Worm (Caenorhabditis elegans) whole organism, L3 larva: ENCODE results near the gene acy-2.

Experiments
- aly-2 ChIP-seq: fragments of 150-350 bp; optimal IDR thresholded peaks from 2 replicates; lab custom pipeline; 2014; ENCODE audit warnings: missing biosample characterization, missing genetic modification characterization
- fos-1 ChIP-seq: fragments of 150-350 bp; optimal IDR thresholded peaks from 2 replicates; lab custom pipeline; 2014; ENCODE audit warnings: missing biosample characterization, missing genetic modification characterization
- mdl-1 ChIP-seq: fragments of 150-350 bp; optimal IDR thresholded peaks from 2 replicates; lab custom pipeline; 2014; ENCODE audit warnings: missing biosample characterization, missing genetic modification characterization
- nhr-237 ChIP-seq: fragments of 150-350 bp; optimal IDR thresholded peaks from 2 replicates; lab custom pipeline; 2014; ENCODE audit warnings: missing biosample characterization, missing genetic modification characterization
- nhr-77 ChIP-seq: fragments of 150-350 bp; optimal IDR thresholded peaks from 2 replicates; lab custom pipeline; 2014; ENCODE audit warnings: missing biosample characterization, missing genetic modification characterization
- pha-4 ChIP-seq: fragments of 150-350 bp; optimal IDR thresholded peaks from 2 replicates; lab custom pipeline; 2014; ENCODE audit warnings: missing biosample characterization, missing genetic modification reagents, missing genetic modification characterization
- skn-1 ChIP-seq: fragments of 150-350 bp; optimal IDR thresholded peaks from 2 replicates; lab custom pipeline; 2014; ENCODE audit warnings: missing biosample characterization, missing genetic modification characterization
- tbx-2 ChIP-seq: sonication (generic microtip); optimal IDR thresholded peaks from 2 replicates; lab custom pipeline; 2016; ENCODE audit warnings: mild to moderate bottlenecking, missing genetic modification characterization, missing compliant biosample characterization
- unc-39 ChIP-seq: sonication (generic microtip); optimal IDR thresholded peaks from 4 replicates; lab custom pipeline; 2017; ENCODE audit warnings: missing biosample characterization, missing genetic modification characterization
- zag-1 ChIP-seq: fragments of 150-350 bp; optimal IDR thresholded peaks from 2 replicates; lab custom pipeline; 2014; ENCODE audit warnings: missing biosample characterization, missing genetic modification characterization
- ztf-11 ChIP-seq: fragments of 150-350 bp; optimal IDR thresholded peaks from 2 replicates; lab custom pipeline; 2014; ENCODE audit warnings: missing biosample characterization, missing genetic modification characterization

DNA sequence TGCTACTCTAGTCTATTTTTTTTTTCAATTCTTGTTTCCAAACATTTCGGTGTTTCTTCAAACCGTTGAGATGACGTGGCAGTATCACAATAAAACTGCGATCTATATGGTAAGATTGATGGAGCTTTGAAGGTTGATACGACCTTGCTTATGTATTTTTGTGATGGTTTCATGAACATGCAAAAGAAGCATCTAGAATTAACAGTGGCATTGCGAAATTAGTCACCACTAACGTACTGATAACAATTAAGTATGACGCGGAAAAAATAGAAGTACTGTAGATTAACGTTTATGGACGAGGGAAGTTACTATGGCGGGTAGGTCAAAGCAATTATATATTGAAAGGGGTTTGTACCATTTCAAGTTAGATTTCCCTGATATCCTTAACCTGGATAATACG, 36.6 kb downstream of the acy-2 start:
- TF ChIP-seq tbx-2 (tag; lab: Kevin White, UChicago) (no peak), unc-39 (tag; lab: Kevin White, UChicago) (no peak), fos-1 (tag; lab: Kevin White, UChicago) (no peak), aly-2 (tag; lab: Kevin White, UChicago) (no peak), nhr-237 (no peak), pha-4 (tag; lab: Kevin White, UChicago) (no peak), ztf-11 (tag; lab: Kevin White, UChicago) (no peak), nhr-77 (tag; lab: Kevin White, UChicago) (no peak), zag-1 (tag; lab: Kevin White, UChicago) (no peak), mdl-1 (tag; lab: Kevin White, UChicago) (no peak), skn-1 (no peak)
